Fruit fly (Drosophila melanogaster): Measurements from ENCODE around the gene CG34159.
A peak's percentile ranks its signal among the peaks of the same experiment; 100 is the strongest.

The CG34159 gene

DNA sequence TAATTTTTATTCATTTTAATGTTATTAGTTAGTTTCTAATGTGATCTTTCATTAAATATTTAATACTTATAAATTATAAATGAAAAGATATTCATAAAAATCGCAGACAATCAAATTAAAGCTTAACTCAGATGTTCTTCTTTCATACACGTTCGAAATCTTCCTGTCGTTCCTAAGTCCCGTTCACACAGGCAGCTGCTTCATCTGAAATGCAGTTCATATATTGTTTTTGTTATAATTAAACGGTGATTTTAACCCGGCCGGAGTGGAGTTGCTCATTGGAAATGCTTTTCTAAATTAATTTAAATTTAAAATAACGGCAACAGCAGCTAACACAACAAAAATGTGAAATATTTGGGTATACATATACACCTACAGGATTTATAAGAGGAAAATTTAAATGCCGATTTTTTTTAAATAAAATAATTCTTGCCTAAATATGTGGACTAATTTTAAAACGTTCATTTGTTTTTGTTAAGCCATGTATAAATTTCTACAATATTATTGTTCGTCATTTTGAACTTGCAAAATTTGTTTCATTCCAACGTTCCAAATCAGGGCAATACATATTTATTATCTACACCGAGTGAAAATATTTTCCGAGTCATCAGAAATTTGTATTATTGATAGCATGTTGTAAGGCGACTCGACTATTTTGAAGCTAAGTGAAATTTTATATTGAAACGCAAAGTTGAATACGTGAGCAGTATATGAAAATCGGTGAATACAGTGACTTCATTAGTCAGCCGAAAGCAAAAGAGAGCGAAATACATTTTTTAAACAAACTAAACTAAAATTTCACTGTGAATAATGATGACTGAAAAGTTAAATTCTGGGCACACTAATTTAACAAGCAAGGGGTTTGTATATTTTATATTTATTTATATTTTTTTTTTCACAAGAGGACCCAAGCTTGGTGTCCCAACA is 34.9 kb upstream of the CG34159 start, which contains the start of gene me31B:
Gene me31B, plus strand, starts transcription at position 616 of the 927 bp plus-strand sequence.
- no peak for TF ChIP-seq CG33017 (tag; optimal IDR thresholded peaks at IDR 0.05)
- no peak for TF ChIP-seq Clk (GFP tag; optimal IDR thresholded peaks at IDR 0.05)
- no peak for TF ChIP-seq CG11617 (GFP tag; optimal IDR thresholded peaks at IDR 0.05)
- TF ChIP-seq kay (GFP tag; ENCODE audit: borderline replicate concordance): peak; percentile 70
- TF ChIP-seq toe (GFP tag; optimal IDR thresholded peaks at IDR 0.05): no peak
- peak; percentile 30 for TF ChIP-seq tj (GFP tag; optimal IDR thresholded peaks at IDR 0.05)
- no peak for TF ChIP-seq pad (GFP tag; optimal IDR thresholded peaks at IDR 0.05)

DNA sequence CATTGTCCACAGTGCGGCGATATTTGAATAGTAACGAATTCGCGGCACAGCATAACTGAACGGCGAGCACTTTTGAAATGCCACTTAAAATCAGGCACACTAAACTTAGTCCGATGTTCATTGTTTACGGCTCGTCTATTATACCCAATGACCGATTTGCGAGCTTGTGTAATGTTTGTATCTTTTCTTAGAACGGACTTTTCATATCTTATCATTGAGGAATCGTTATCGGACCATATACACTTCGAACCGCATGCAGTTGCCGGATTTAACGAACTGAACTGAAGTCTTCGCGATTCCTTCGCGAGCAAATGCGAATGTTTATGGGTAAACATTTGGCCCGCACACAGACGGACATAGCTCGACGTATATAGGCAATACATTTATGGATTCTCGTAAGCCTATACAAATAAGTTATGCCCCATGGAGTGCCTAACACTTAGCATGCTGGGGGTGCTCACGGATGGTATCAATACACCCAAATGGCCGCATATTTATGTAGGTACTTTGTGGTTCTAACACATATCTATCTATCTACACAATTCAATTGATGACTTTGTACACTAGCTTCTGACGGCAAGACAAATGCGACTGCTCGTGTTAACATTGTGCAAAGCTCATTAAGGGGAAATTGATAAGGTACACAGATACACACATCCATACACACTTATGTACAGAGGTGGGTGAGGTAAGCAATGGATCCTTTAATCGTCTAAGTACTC is 33.8 kb upstream of the CG34159 start, which contains the start of gene mthl15:
Gene mthl15, minus strand, starts transcription at position 593 of the 722 bp plus-strand sequence.
- no peak for TF ChIP-seq bab1 (GFP tag; optimal IDR thresholded peaks at IDR 0.05)
- peak; percentile 80 for TF ChIP-seq pad (GFP tag; optimal IDR thresholded peaks at IDR 0.05)
- TF ChIP-seq toe (GFP tag; optimal IDR thresholded peaks at IDR 0.05): no peak
- TF ChIP-seq cic (GFP tag; optimal IDR thresholded peaks at IDR 0.05): peak; percentile 72
- no peak for TF ChIP-seq ovo (GFP tag; optimal IDR thresholded peaks at IDR 0.05)
- TF ChIP-seq kay (GFP tag; ENCODE audit: borderline replicate concordance): no peak
- peak; percentile 35 for TF ChIP-seq CG12768 (GFP tag; optimal IDR thresholded peaks at IDR 0.05)
- TF ChIP-seq CG14711 (tag; optimal IDR thresholded peaks at IDR 0.05): no peak
- TF ChIP-seq cnc (optimal IDR thresholded peaks at IDR 0.05): no peak
- no peak for TF ChIP-seq CG11617 (GFP tag; optimal IDR thresholded peaks at IDR 0.05)
- no peak for TF ChIP-seq Mnt (GFP tag; optimal IDR thresholded peaks at IDR 0.05)

dm6 chr2L:10232827-10233226 is 28.7 kb upstream of the CG34159 start:
- TF ChIP-seq CG11617 (GFP tag; optimal IDR thresholded peaks at IDR 0.05) (peak; percentile 29), cic (GFP tag; optimal IDR thresholded peaks at IDR 0.05) (peak; percentile 46), kay (GFP tag; ENCODE audit: borderline replicate concordance) (peak; percentile 91), bab1 (GFP tag; optimal IDR thresholded peaks at IDR 0.05) (no peak)

- TF ChIP-seq Mnt (GFP tag; optimal IDR thresholded peaks at IDR 0.05) (peak; percentile 68), bab1 (GFP tag; optimal IDR thresholded peaks at IDR 0.05) (peak; percentile 18), cnc (optimal IDR thresholded peaks at IDR 0.05) (peak in 1 of 2 experiments; percentile 3), pad (GFP tag; optimal IDR thresholded peaks at IDR 0.05) (no peak), CG11617 (GFP tag; optimal IDR thresholded peaks at IDR 0.05) (peak; percentile 47)
These were observed 28.2 kb upstream of the CG34159 start, which contains the start of gene eEF1delta for dm6 chr2L:10232152-10232816. eEF1delta (plus strand) TSS chr2L:10232507.

DNA sequence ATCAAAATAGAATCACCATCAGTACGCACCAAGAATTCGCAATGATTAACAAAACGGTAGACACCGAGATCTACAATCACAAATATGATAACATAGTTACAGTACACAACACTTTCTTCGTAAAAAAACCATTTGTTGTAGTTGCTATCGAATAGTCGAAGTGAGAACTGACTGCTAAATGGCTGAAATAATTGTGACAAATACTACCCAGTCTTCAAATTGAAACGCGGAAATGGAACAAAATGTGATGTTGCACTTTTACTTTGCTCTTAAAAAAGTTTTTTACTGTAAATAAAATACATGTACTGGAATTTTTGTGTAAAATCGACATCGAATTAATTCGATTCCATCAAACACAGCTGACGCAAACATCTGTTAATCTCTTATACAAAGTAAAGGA is 27.4 kb upstream of the CG34159 start, which contains the start of gene ova:
Gene ova, minus strand, starts transcription at position 183 of the 400 bp plus-strand sequence.
- TF ChIP-seq Hr96 (GFP tag; optimal IDR thresholded peaks at IDR 0.05) (no peak), pad (GFP tag; optimal IDR thresholded peaks at IDR 0.05) (no peak), CG5204 (GFP tag; optimal IDR thresholded peaks at IDR 0.05) (no peak), cic (GFP tag; optimal IDR thresholded peaks at IDR 0.05) (no peak), bab1 (GFP tag; optimal IDR thresholded peaks at IDR 0.05) (no peak), CG1620 (GFP tag; optimal IDR thresholded peaks at IDR 0.05) (no peak), CG12768 (GFP tag; optimal IDR thresholded peaks at IDR 0.05) (no peak), Clk (GFP tag; optimal IDR thresholded peaks at IDR 0.05) (no peak), CG14711 (tag; optimal IDR thresholded peaks at IDR 0.05) (no peak), Mnt (GFP tag; optimal IDR thresholded peaks at IDR 0.05) (no peak), toe (GFP tag; optimal IDR thresholded peaks at IDR 0.05) (no peak), cnc (optimal IDR thresholded peaks at IDR 0.05) (no peak), Crg-1 (GFP tag; optimal IDR thresholded peaks at IDR 0.05) (no peak), CG7101 (tag; optimal IDR thresholded peaks at IDR 0.05) (no peak)

dm6 chr2L:10231092-10231494 is 27.0 kb upstream of the CG34159 start:
- TF ChIP-seq cic (GFP tag; optimal IDR thresholded peaks at IDR 0.05): no peak
- TF ChIP-seq pad (GFP tag; optimal IDR thresholded peaks at IDR 0.05): no peak
- peak; percentile 2 for TF ChIP-seq CG11617 (GFP tag; optimal IDR thresholded peaks at IDR 0.05)
- TF ChIP-seq bab1 (GFP tag; optimal IDR thresholded peaks at IDR 0.05): peak; percentile 71
- no peak for TF ChIP-seq CG7101 (tag; optimal IDR thresholded peaks at IDR 0.05)

DNA sequence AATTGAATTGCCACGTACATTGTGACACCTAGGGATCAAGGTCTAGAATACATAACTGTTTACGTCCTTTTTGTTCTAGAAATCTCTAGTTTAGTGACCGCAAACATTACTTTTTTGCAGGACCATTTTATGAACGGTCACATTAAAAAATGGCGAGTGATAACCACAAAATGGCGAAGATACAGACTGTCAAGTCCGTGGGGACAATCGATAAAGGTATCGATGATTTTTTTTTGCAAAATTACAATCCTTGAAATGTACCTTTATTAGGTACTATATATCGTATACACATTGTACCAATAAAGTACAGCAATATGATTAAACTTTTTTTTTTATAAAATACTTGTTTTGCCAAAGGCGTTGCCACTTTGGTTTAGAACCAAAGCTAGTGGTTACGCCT is 26.3 kb upstream of the CG34159 start:
- TF ChIP-seq toe (GFP tag; optimal IDR thresholded peaks at IDR 0.05) (no peak), Clk (GFP tag; optimal IDR thresholded peaks at IDR 0.05) (no peak), Hr96 (GFP tag; optimal IDR thresholded peaks at IDR 0.05) (no peak), kay (GFP tag; ENCODE audit: borderline replicate concordance) (peak; percentile 84)

All from whole organism, adult.